Fruit fly (Drosophila melanogaster) whole organism, embryonic: Measurements from ENCODE around the gene sac.

Experiments
- B-H2 ChIP-seq: fragments of 200-800 bp; sonication (Bioruptor generic); optimal IDR thresholded peaks from 2 replicates; lab custom pipeline; 2018; ENCODE audit warnings: missing biosample characterization, mild to moderate bottlenecking, missing genetic modification characterization
- CG11723 ChIP-seq: fragments of 200-800 bp; sonication (Bioruptor generic); optimal IDR thresholded peaks from 2 replicates; lab custom pipeline; 2017; ENCODE audit warnings: missing biosample characterization, mild to moderate bottlenecking, missing genetic modification characterization
- CG13624 ChIP-seq: fragments of 200-800 bp; sonication (Bioruptor generic); optimal IDR thresholded peaks from 2 replicates; lab custom pipeline; 2016; ENCODE audit warnings: missing biosample characterization, missing genetic modification characterization
- CG14441 ChIP-seq: fragments of 200-800 bp; sonication (Bioruptor generic); IDR thresholded peaks from 2 replicates; pipeline ENCODE4 v1.3.6; 2022; ENCODE audit warnings: missing biosample characterization, missing genetic modification characterization
- CG15514 ChIP-seq: fragments of 200-800 bp; sonication (Bioruptor generic); optimal IDR thresholded peaks from 3 replicates; lab custom pipeline; 2017; ENCODE audit warnings: missing biosample characterization, missing genetic modification characterization, mild to moderate bottlenecking, moderate library complexity, missing genetic modification reagents
- CG16779 ChIP-seq: fragments of 200-800 bp; sonication (Bioruptor generic); IDR thresholded peaks from 2 replicates; pipeline ENCODE4 v1.3.6; 2022; ENCODE audit warnings: missing biosample characterization, missing genetic modification characterization
- CG16813 ChIP-seq: fragments of 200-800 bp; sonication (Bioruptor generic); IDR thresholded peaks from 3 replicates; pipeline ENCODE4 v1.3.6; 2022; ENCODE audit warnings: missing biosample characterization, missing genetic modification characterization; ENCODE audit not compliant: partially characterized antibody
- CG17186 ChIP-seq: fragments of 200-800 bp; sonication (Bioruptor generic); optimal IDR thresholded peaks from 3 replicates; lab custom pipeline; 2017; ENCODE audit warnings: missing biosample characterization, missing genetic modification reagents, missing genetic modification characterization
- CG2116 ChIP-seq: fragments of 200-800 bp; sonication (Bioruptor generic); optimal IDR thresholded peaks from 3 replicates; lab custom pipeline; 2018; ENCODE audit warnings: missing biosample characterization, mild to moderate bottlenecking, missing genetic modification characterization
- CG33557 ChIP-seq: fragments of 200-800 bp; sonication (Bioruptor generic); optimal IDR thresholded peaks from 2 replicates; lab custom pipeline; 2019; ENCODE audit warnings: missing biosample characterization, mild to moderate bottlenecking, missing genetic modification characterization, moderate library complexity
- CG34422 ChIP-seq: fragments of 200-800 bp; sonication (Bioruptor generic); IDR thresholded peaks from 3 replicates; pipeline ENCODE4 v1.3.6; 2022; ENCODE audit warnings: missing biosample characterization, missing genetic modification characterization
- CG3995 ChIP-seq: fragments of 200-800 bp; sonication (Bioruptor generic); optimal IDR thresholded peaks from 3 replicates; lab custom pipeline; 2016; ENCODE audit warnings: missing biosample characterization, missing genetic modification characterization
- CG4820 ChIP-seq: fragments of 200-800 bp; sonication (Bioruptor generic); optimal IDR thresholded peaks from 3 replicates; lab custom pipeline; 2016; ENCODE audit warnings: missing biosample characterization, missing genetic modification characterization
- CG6683 ChIP-seq: fragments of 200-800 bp; sonication (Bioruptor generic); optimal IDR thresholded peaks from 2 replicates; lab custom pipeline; 2017; ENCODE audit warnings: missing biosample characterization, mild to moderate bottlenecking, missing genetic modification characterization, missing genetic modification reagents
- CG8281 ChIP-seq: fragments of 200-800 bp; sonication (Bioruptor generic); optimal IDR thresholded peaks from 2 replicates; lab custom pipeline; 2018; ENCODE audit warnings: missing biosample characterization, mild to moderate bottlenecking, missing genetic modification characterization, moderate library complexity
- CG8924 ChIP-seq: fragments of 200-800 bp; optimal IDR thresholded peaks from 3 replicates; lab custom pipeline; 2019; ENCODE audit warnings: missing biosample characterization, mild to moderate bottlenecking, missing genetic modification characterization, moderate library complexity
- CG9932 ChIP-seq: fragments of 200-800 bp; sonication (Bioruptor generic); IDR thresholded peaks from 2 replicates; pipeline ENCODE4 v1.3.6; 2022; ENCODE audit warnings: missing biosample characterization, missing genetic modification characterization
- Chrac-16 ChIP-seq: fragments of 200-800 bp; sonication (Bioruptor generic); optimal IDR thresholded peaks from 3 replicates; lab custom pipeline; 2016; ENCODE audit warnings: missing biosample characterization, missing genetic modification characterization
- D ChIP-seq, 2 experiments: fragments of 200-800 bp in 1 of 2; fragments of >200 bp in 1 of 2; sonication (Bioruptor generic) in 1 of 2; optimal IDR thresholded peaks; 2 replicates in 1 of 2; 3 replicates in 1 of 2; lab custom pipeline; 2017; ENCODE audit warnings: mild to moderate bottlenecking in 1 of 2, missing biosample characterization in 1 of 2, missing genetic modification characterization in 1 of 2, missing genetic modification reagents in 1 of 2
- Dip3 ChIP-seq: fragments of 200-800 bp; sonication (Bioruptor generic); optimal IDR thresholded peaks from 3 replicates; lab custom pipeline; 2016; ENCODE audit warnings: missing biosample characterization, missing genetic modification characterization
- Eip74EF ChIP-seq, 2 experiments: fragments of 200-800 bp in 1 of 2; fragments of >200 bp in 1 of 2; sonication (Bioruptor generic) in 1 of 2; optimal IDR thresholded peaks; 2 replicates each; lab custom pipeline; 2017 to 2019; ENCODE audit warnings: missing biosample characterization in 2 of 2, missing genetic modification characterization in 2 of 2, mild to moderate bottlenecking in 1 of 2, moderate library complexity in 1 of 2
- HLH4C ChIP-seq: fragments of 200-800 bp; sonication (Bioruptor generic); IDR thresholded peaks from 3 replicates; pipeline ENCODE4 v1.3.6; 2022; ENCODE audit warnings: missing biosample characterization, missing genetic modification characterization; ENCODE audit not compliant: partially characterized antibody
- Hmx ChIP-seq: fragments of 200-800 bp; sonication (Bioruptor generic); optimal IDR thresholded peaks from 2 replicates; lab custom pipeline; 2016; ENCODE audit warnings: missing biosample characterization, missing genetic modification characterization
- Lhr ChIP-seq: fragments of 200-800 bp; sonication (Bioruptor generic); optimal IDR thresholded peaks from 3 replicates; lab custom pipeline; 2017; ENCODE audit warnings: mild to moderate bottlenecking, missing biosample characterization, missing genetic modification reagents, missing genetic modification characterization
- Meics ChIP-seq: fragments of 200-800 bp; sonication (Bioruptor generic); optimal IDR thresholded peaks from 2 replicates; lab custom pipeline; 2017; ENCODE audit warnings: missing biosample characterization, mild to moderate bottlenecking, missing genetic modification characterization
- Myb ChIP-seq: fragments of 200-800 bp; sonication (Bioruptor generic); optimal IDR thresholded peaks from 2 replicates; lab custom pipeline; 2016; ENCODE audit warnings: missing biosample characterization, missing genetic modification characterization
- NFAT ChIP-seq: fragments of 200-800 bp; sonication (Bioruptor generic); IDR thresholded peaks from 2 replicates; pipeline ENCODE4 v1.3.6; 2022; ENCODE audit warnings: missing biosample characterization, missing genetic modification characterization
- Opbp ChIP-seq: fragments of 200-800 bp; sonication (Bioruptor generic); IDR thresholded peaks from 3 replicates; pipeline ENCODE4 v1.3.6; 2022; ENCODE audit warnings: missing biosample characterization, missing genetic modification characterization; ENCODE audit not compliant: partially characterized antibody
- PHDP ChIP-seq: fragments of 200-800 bp; sonication (Bioruptor generic); optimal IDR thresholded peaks from 3 replicates; lab custom pipeline; 2018; ENCODE audit warnings: missing biosample characterization, mild to moderate bottlenecking, missing genetic modification characterization, moderate library complexity
- Rx ChIP-seq: fragments of 200-800 bp; sonication (Bioruptor generic); IDR thresholded peaks from 2 replicates; pipeline ENCODE4 v1.3.6; 2022; ENCODE audit warnings: missing biosample characterization, missing genetic modification characterization
- Scr ChIP-seq: fragments of 200-800 bp; sonication (Bioruptor generic); IDR thresholded peaks from 2 replicates; pipeline ENCODE4 v1.3.6; 2022; ENCODE audit warnings: missing biosample characterization, missing genetic modification characterization; ENCODE audit not compliant: partially characterized antibody
- Sry-δ ChIP-seq: fragments of 200-800 bp; sonication (Bioruptor generic); optimal IDR thresholded peaks from 2 replicates; lab custom pipeline; 2016; ENCODE audit warnings: missing biosample characterization, missing genetic modification characterization
- ash1 ChIP-seq: fragments of 200-800 bp; sonication (Bioruptor generic); optimal IDR thresholded peaks from 2 replicates; lab custom pipeline; 2018; ENCODE audit warnings: missing biosample characterization, mild to moderate bottlenecking, missing genetic modification characterization
- az2 ChIP-seq: fragments of 200-800 bp; sonication (Bioruptor generic); optimal IDR thresholded peaks from 3 replicates; lab custom pipeline; 2016; ENCODE audit warnings: missing biosample characterization, missing genetic modification characterization
- btn ChIP-seq: fragments of 200-800 bp; sonication (Bioruptor generic); optimal IDR thresholded peaks from 2 replicates; lab custom pipeline; 2016; ENCODE audit warnings: missing biosample characterization, missing genetic modification characterization
- ci ChIP-seq: fragments of 200-800 bp; sonication (Bioruptor generic); IDR thresholded peaks from 3 replicates; pipeline ENCODE4 v1.3.6; 2022; ENCODE audit warnings: missing biosample characterization, missing genetic modification characterization
- cwo ChIP-seq: fragments of 200-800 bp; sonication (Bioruptor generic); optimal IDR thresholded peaks from 3 replicates; lab custom pipeline; 2017; ENCODE audit warnings: missing biosample characterization, missing genetic modification characterization, mild to moderate bottlenecking, moderate library complexity, missing genetic modification reagents
- dan ChIP-seq: fragments of 200-800 bp; sonication (Bioruptor generic); IDR thresholded peaks from 2 replicates; pipeline ENCODE4 v1.3.6; 2022; ENCODE audit warnings: missing biosample characterization, missing genetic modification characterization
- knrl ChIP-seq: fragments of 200-800 bp; sonication (Bioruptor generic); IDR thresholded peaks from 3 replicates; pipeline ENCODE4 v1.3.6; 2022; ENCODE audit warnings: missing biosample characterization, missing genetic modification characterization; ENCODE audit not compliant: partially characterized antibody
- otp ChIP-seq: fragments of 200-800 bp; sonication (Bioruptor generic); IDR thresholded peaks from 3 replicates; pipeline ENCODE4, ENCODE4 v1.3.6; 2022; ENCODE audit warnings: missing biosample characterization, missing genetic modification characterization
- row ChIP-seq: fragments of 200-800 bp; sonication (Bioruptor generic); IDR thresholded peaks from 3 replicates; pipeline ENCODE4 v1.3.6; 2022; ENCODE audit warnings: missing biosample characterization, missing genetic modification characterization
- salm ChIP-seq: fragments of 200-800 bp; sonication (Bioruptor generic); optimal IDR thresholded peaks from 2 replicates; lab custom pipeline; 2018; ENCODE audit warnings: missing biosample characterization, mild to moderate bottlenecking, missing genetic modification characterization
- stc ChIP-seq: fragments of 200-800 bp; sonication (Bioruptor generic); IDR thresholded peaks from 2 replicates; pipeline ENCODE4 v1.3.6; 2022; ENCODE audit warnings: missing biosample characterization, missing genetic modification characterization
- unc-4 ChIP-seq: fragments of 200-800 bp; sonication (Bioruptor generic); IDR thresholded peaks from 2 replicates; pipeline ENCODE4 v1.3.6; 2022; ENCODE audit warnings: missing biosample characterization, missing genetic modification characterization; ENCODE audit not compliant: partially characterized antibody
- zen2 ChIP-seq: fragments of 200-800 bp; sonication (Bioruptor generic); IDR thresholded peaks from 3 replicates; pipeline ENCODE4 v1.3.6; 2022; ENCODE audit warnings: missing biosample characterization, missing genetic modification characterization; ENCODE audit not compliant: partially characterized antibody

sac gene

dm6 chr3R:4478220-4479037 lies 2.2 kb upstream of the sac start (continued):
- TF ChIP-seq Sry-δ (GFP tag; lab: Kevin White, UChicago) (peak; percentile 43), CG9932 (GFP tag; lab: Robert Waterston, UW) (peak; percentile 88), CG8924 (tag; lab: Kevin White, UChicago) (peak; percentile 80), PHDP (tag; lab: Kevin White, UChicago) (peak; percentile 89), Dip3 (GFP tag; lab: Kevin White, UChicago) (peak; percentile 86), CG15514 (GFP tag; lab: Kevin White, UChicago) (peak; percentile 77), Myb (peak; percentile 72), row (GFP tag; lab: Robert Waterston, UW) (peak; percentile 87), CG33557 (GFP tag; lab: Kevin White, UChicago) (no peak), Rx (GFP tag; lab: Robert Waterston, UW) (peak; percentile 82), CG11723 (GFP tag; lab: Kevin White, UChicago) (peak; percentile 74), NFAT (GFP tag; lab: Robert Waterston, UW) (peak; percentile 90), CG16779 (peak; percentile 96), cwo (GFP tag; lab: Kevin White, UChicago) (peak; percentile 91), D (optimal IDR thresholded peaks at IDR 0.05; lab: Kevin White, UChicago) (no peak), D (GFP tag; optimal IDR thresholded peaks at IDR 0.05; lab: Kevin White, UChicago) (peak; percentile 69), otp (GFP tag; lab: Robert Waterston, UW) (peak; percentile 90), CG14441 (GFP tag; lab: Robert Waterston, UW) (peak; percentile 89), Opbp (GFP tag; lab: Robert Waterston, UW) (no peak), B-H2 (GFP tag; lab: Kevin White, UChicago) (peak; percentile 47), CG13624 (peak; percentile 86), CG6683 (GFP tag; lab: Kevin White, UChicago) (peak; percentile 72), CG3995 (GFP tag; lab: Kevin White, UChicago) (peak; percentile 37), stc (GFP tag; lab: Robert Waterston, UW) (peak; percentile 89), salm (tag; lab: Kevin White, UChicago) (peak; percentile 63), Hmx (peak; percentile 73), az2 (GFP tag; lab: Kevin White, UChicago) (peak; percentile 91), ash1 (peak; percentile 56), dan (GFP tag; lab: Robert Waterston, UW) (no peak), CG34422 (GFP tag; lab: Robert Waterston, UW) (peak; percentile 89), CG8281 (tag; lab: Kevin White, UChicago) (peak; percentile 54), Meics (GFP tag; lab: Kevin White, UChicago) (peak; percentile 90), Eip74EF (GFP tag; optimal IDR thresholded peaks at IDR 0.05; lab: Kevin White, UChicago) (peak in 1 of 2 experiments; percentile 56)

- TF ChIP-seq Scr (peak; percentile 77), Lhr (GFP tag; lab: Kevin White, UChicago) (peak; percentile 59), Chrac-16 (GFP tag; lab: Kevin White, UChicago) (no peak), CG2116 (GFP tag; lab: Kevin White, UChicago) (no peak), unc-4 (peak; percentile 63), CG16813 (GFP tag; lab: Robert Waterston, UW) (peak; percentile 76), ci (GFP tag; lab: Robert Waterston, UW) (no peak), zen2 (GFP tag; lab: Robert Waterston, UW) (peak; percentile 62; the same call in 2 of the 3 replicates), CG4820 (GFP tag; lab: Kevin White, UChicago) (no peak), knrl (GFP tag; lab: Robert Waterston, UW) (peak; percentile 72), btn (GFP tag; lab: Kevin White, UChicago) (no peak), HLH4C (GFP tag; lab: Robert Waterston, UW) (peak; percentile 61), CG17186 (GFP tag; lab: Kevin White, UChicago) (no peak)
Measured at dm6 chr3R:4479038-4479988, 1.3 kb upstream of the sac start, which contains the start of gene CG31523. Gene CG31523 (minus strand): TSS chr3R:4479207.
